Worm (Caenorhabditis elegans): ENCODE data around the gene C53A5.2.
A peak's percentile ranks its signal among the peaks of the same experiment; 100 is the strongest.

Gene C53A5.2

ce11 chrV:14545816-14546283, 22.8 kb upstream of the C53A5.2 start, which contains the start of gene rike-1 (continued):
- no peak for TF ChIP-seq ztf-22 (GFP tag; optimal IDR thresholded peaks at IDR 0.05)

ce11 chrV:14542138-14542537, 19.1 kb upstream of the C53A5.2 start:
- no peak for TF ChIP-seq ekl-4 (GFP tag; IDR thresholded peaks at IDR 0.05)
- no peak for TF ChIP-seq Y79H2A.3 (GFP tag; conservative IDR thresholded peaks at IDR 0.05)
- TF ChIP-seq F10E7.11 (tag; optimal IDR thresholded peaks at IDR 0.05): no peak
- no peak for TF ChIP-seq mcd-1 (GFP tag; IDR thresholded peaks at IDR 0.05)
- TF ChIP-seq hrde-1 (tag; optimal IDR thresholded peaks at IDR 0.05; ENCODE audit: borderline replicate concordance): no peak
- peak; percentile 42 for TF ChIP-seq nhr-80 (tag; optimal IDR thresholded peaks at IDR 0.05)

DNA sequence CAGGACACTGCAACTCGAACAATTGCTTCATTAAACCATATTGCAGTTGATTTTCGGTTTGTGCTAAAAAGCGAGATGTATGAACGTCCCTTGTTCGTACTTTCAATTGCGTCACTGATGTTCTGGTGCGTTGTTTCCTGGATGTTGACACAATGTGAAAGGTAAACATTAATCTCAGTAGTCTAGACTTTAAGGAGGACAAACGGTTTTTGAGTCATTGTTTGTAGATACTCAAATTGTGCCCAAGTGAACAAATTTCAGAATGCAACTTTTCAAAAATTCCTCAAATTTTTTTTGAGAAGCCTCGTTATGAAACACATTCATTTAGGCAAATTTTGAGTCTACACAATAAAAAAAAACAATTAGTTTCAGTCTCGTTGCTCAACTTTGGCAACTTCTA, 17.9 kb upstream of the C53A5.2 start:
- TF ChIP-seq somi-1 (GFP tag; optimal IDR thresholded peaks at IDR 0.05): no peak
- TF ChIP-seq zim-3 (tag; optimal IDR thresholded peaks at IDR 0.05): no peak

DNA sequence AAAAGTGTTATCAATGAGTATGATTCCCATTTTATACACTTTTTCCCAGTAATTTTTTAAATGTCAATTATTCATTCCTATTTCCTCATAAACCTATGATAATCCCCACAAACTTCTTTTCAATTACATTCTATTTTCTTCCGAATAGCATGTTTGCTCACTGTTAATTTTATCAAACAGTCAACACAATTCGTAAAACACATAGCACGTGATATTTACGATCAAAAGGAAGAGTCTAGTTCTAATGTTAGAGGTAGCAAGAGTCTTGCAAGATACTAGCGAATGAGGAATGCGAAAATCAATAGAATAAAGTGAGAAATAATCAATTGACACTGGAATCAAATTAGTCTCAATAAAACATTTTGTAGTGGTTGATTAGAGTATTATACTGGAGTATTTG, 16.4 kb upstream of the C53A5.2 start:
- TF ChIP-seq T26A5.8 (tag; optimal IDR thresholded peaks at IDR 0.05) (no peak), ets-4 (GFP tag; optimal IDR thresholded peaks at IDR 0.05) (no peak), nhr-120 (GFP tag; IDR thresholded peaks at IDR 0.05) (no peak)

ce11 chrV:14536274-14536673, 13.3 kb upstream of the C53A5.2 start, which contains the start of gene tag-191:
Gene tag-191, minus strand, starts transcription at chrV:14536374.
- TF ChIP-seq bed-2 (GFP tag; IDR thresholded peaks at IDR 0.05) (no peak), let-607 (tag; optimal IDR thresholded peaks at IDR 0.05) (no peak), hmg-20 (GFP tag; IDR thresholded peaks at IDR 0.05) (no peak), akir-1 (GFP tag; optimal IDR thresholded peaks at IDR 0.05) (no peak)

ce11 chrV:14532374-14532773, 9.4 kb upstream of the C53A5.2 start:
- TF ChIP-seq hmg-1.2 (GFP tag; IDR thresholded peaks at IDR 0.05): 0 out of 2 replicates have a peak, but pooled peaks have one; percentile 24
- no peak for TF ChIP-seq egrh-3 (GFP tag; IDR thresholded peaks at IDR 0.05)

DNA sequence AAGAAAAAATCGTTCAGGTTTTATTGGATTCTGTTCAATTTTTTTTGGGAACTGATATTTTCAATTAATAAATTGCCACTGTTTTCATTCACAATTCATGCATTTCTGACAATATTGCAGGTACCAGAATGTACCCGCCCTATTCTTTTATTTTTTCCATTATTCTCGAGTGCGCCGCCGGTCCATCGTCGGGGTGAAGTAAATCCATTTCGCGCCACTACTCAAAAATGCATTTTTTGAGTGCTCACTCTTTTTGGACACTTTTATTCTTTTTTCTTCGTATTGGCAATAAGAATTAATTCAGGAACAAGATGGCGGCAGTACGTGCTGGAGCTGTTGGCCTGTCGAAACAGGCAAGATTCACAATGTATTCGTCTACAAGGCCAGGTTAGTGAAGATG, 7.8 kb upstream of the C53A5.2 start, which contains the start of gene kcnl-4:
TSS of gene kcnl-4 (plus strand) at position 301 of the 400 bp plus-strand sequence.
- TF ChIP-seq F22D6.2 (tag; optimal IDR thresholded peaks at IDR 0.05): no peak
- no peak for TF ChIP-seq hlh-26 (GFP tag; conservative IDR thresholded peaks at IDR 0.05)
- no peak for TF ChIP-seq madf-3 (GFP tag; IDR thresholded peaks at IDR 0.05)
- TF ChIP-seq ceh-91 (GFP tag; IDR thresholded peaks at IDR 0.05): no peak
- no peak for TF ChIP-seq rec-8 (tag; optimal IDR thresholded peaks at IDR 0.05)
- TF ChIP-seq rcor-1 (GFP tag; IDR thresholded peaks at IDR 0.05): no peak
- no peak for TF ChIP-seq lin-54 (GFP tag; optimal IDR thresholded peaks at IDR 0.05)
- TF ChIP-seq bed-1 (GFP tag; IDR thresholded peaks at IDR 0.05): no peak
- no peak for TF ChIP-seq F55B11.4 (tag; optimal IDR thresholded peaks at IDR 0.05; ENCODE audit: borderline replicate concordance, insufficient read depth)
- no peak for TF ChIP-seq B0336.3 (GFP tag; IDR thresholded peaks at IDR 0.05)
- no peak for TF ChIP-seq unc-62 (GFP tag; optimal IDR thresholded peaks at IDR 0.05)

Measured in whole organism, young adult.